Worm (Caenorhabditis elegans) whole organism, L4 larva: ENCODE data around the gene cec-8.

Source experiments
- F10B5.3 ChIP-seq: sonication (generic microtip); optimal IDR thresholded peaks from 2 replicates; lab custom pipeline; 2016; ENCODE audit warnings: mild to moderate bottlenecking, missing genetic modification characterization, missing compliant biosample characterization
- F26F4.8 ChIP-seq: fragments of 200-800 bp; sonication (Bioruptor generic); conservative IDR thresholded peaks from 2 replicates; pipeline ENCODE4 v1.3.6; 2022; ENCODE audit warnings: missing genetic modification characterization, missing compliant biosample characterization
- T20F7.1 ChIP-seq: fragments of 200-800 bp; sonication (Bioruptor generic); optimal IDR thresholded peaks from 2 replicates; lab custom pipeline; 2018; ENCODE audit warnings: mild to moderate bottlenecking, missing genetic modification characterization, missing compliant biosample characterization
- Y105C5A.15 ChIP-seq: fragments of 200-800 bp; sonication (Bioruptor generic); IDR thresholded peaks from 2 replicates; pipeline ENCODE4 v1.3.6; 2022; ENCODE audit warnings: missing genetic modification characterization, missing compliant biosample characterization
- Y75B8A.6 ChIP-seq: fragments of 200-800 bp; sonication (Bioruptor generic); IDR thresholded peaks from 2 replicates; pipeline ENCODE4 v1.3.6; 2022; ENCODE audit warnings: missing genetic modification reagents, missing genetic modification characterization, missing compliant biosample characterization
- ZK546.5 ChIP-seq, 2 experiments: sonication (generic microtip); optimal IDR thresholded peaks; 2 replicates each; lab custom pipeline; 2017; ENCODE audit warnings: missing biosample characterization in 2 of 2, missing genetic modification characterization in 2 of 2
- aha-1 ChIP-seq: fragments of 150-350 bp; peaks from one replicate; lab custom pipeline; 2014; ENCODE audit warnings: missing biosample characterization, missing genetic modification characterization
- aly-2 ChIP-seq: sonication (generic microtip); optimal IDR thresholded peaks from 2 replicates; lab custom pipeline; 2018; ENCODE audit warnings: missing biosample characterization, missing genetic modification characterization
- ama-1 ChIP-seq: fragments of 150-350 bp; optimal IDR thresholded peaks from 2 replicates; lab custom pipeline; 2014; ENCODE audit warnings: inconsistent platforms, mixed read lengths
- arid-1 ChIP-seq: fragments of 200-800 bp; sonication (Bioruptor generic); conservative IDR thresholded peaks from 2 replicates; pipeline ENCODE4 v1.3.6; 2022; ENCODE audit warnings: missing genetic modification reagents, missing genetic modification characterization, missing compliant biosample characterization
- ceh-32 ChIP-seq: sonication (generic microtip); optimal IDR thresholded peaks from 2 replicates; lab custom pipeline; 2016; ENCODE audit warnings: mild to moderate bottlenecking, missing genetic modification characterization, missing compliant biosample characterization; ENCODE audit not compliant: poor library complexity
- cey-2 ChIP-seq: sonication (generic microtip); optimal IDR thresholded peaks from 3 replicates; lab custom pipeline; 2017; ENCODE audit warnings: missing genetic modification characterization, mild to moderate bottlenecking, missing compliant biosample characterization, antibody characterized with exemption, borderline replicate concordance; ENCODE audit not compliant: insufficient read depth
- daf-16 ChIP-seq, 3 experiments: sonication (generic microtip); optimal IDR thresholded peaks; 2 replicates each; lab custom pipeline; 2016 to 2017; ENCODE audit warnings: missing genetic modification characterization in 3 of 3, missing genetic modification reagents in 3 of 3, mild to moderate bottlenecking in 2 of 3, missing compliant biosample characterization in 2 of 3, missing biosample characterization in 1 of 3, moderate library complexity in 1 of 3
- dmd-9 ChIP-seq: fragments of 200-800 bp; sonication (Bioruptor generic); IDR thresholded peaks from 2 replicates; pipeline ENCODE4 v1.3.6; 2022; ENCODE audit warnings: missing genetic modification reagents, missing genetic modification characterization, missing compliant biosample characterization
- dpl-1 ChIP-seq: fragments of 150-350 bp; optimal IDR thresholded peaks from 2 replicates; lab custom pipeline; 2014; ENCODE audit warnings: missing biosample characterization, missing genetic modification reagents, missing genetic modification characterization
- fkh-10 ChIP-seq: fragments of 150-350 bp; optimal IDR thresholded peaks from 2 replicates; lab custom pipeline; 2014; ENCODE audit warnings: missing biosample characterization, missing genetic modification reagents, missing genetic modification characterization
- hif-1 ChIP-seq, 2 experiments: sonication (generic microtip); optimal IDR thresholded peaks; 2 replicates each; lab custom pipeline; 2016 to 2017; ENCODE audit warnings: missing compliant biosample characterization in 2 of 2, missing genetic modification characterization in 2 of 2, missing genetic modification reagents in 2 of 2, missing genotype in 2 of 2, mild to moderate bottlenecking in 1 of 2
- lin-1 ChIP-seq: fragments of 200-800 bp; sonication (Bioruptor generic); IDR thresholded peaks from 2 replicates; pipeline ENCODE4 v1.3.6; 2022; ENCODE audit warnings: missing genetic modification reagents, missing genetic modification characterization, missing compliant biosample characterization
- lin-38 ChIP-seq: fragments of 200-800 bp; sonication (Bioruptor generic); IDR thresholded peaks from 2 replicates; pipeline ENCODE4 v1.3.6; 2022; ENCODE audit warnings: missing genetic modification reagents, missing genetic modification characterization, missing compliant biosample characterization
- mdl-1 ChIP-seq, 2 experiments: fragments of 150-350 bp in 1 of 2; sonication (generic microtip) in 1 of 2; optimal IDR thresholded peaks; 2 replicates each; lab custom pipeline; 2014 to 2017; ENCODE audit warnings: missing biosample characterization in 2 of 2, missing genetic modification characterization in 2 of 2
- mep-1 ChIP-seq: fragments of 150-350 bp; sonication (generic microtip); optimal IDR thresholded peaks from 3 replicates; lab custom pipeline; 2014; ENCODE audit warnings: missing biosample characterization, missing genetic modification characterization
- nhr-10 ChIP-seq: fragments of 150-350 bp; optimal IDR thresholded peaks from 2 replicates; lab custom pipeline; 2014; ENCODE audit warnings: missing biosample characterization, missing genetic modification characterization
- nhr-28 ChIP-seq: fragments of 150-350 bp; optimal IDR thresholded peaks from 2 replicates; lab custom pipeline; 2014; ENCODE audit warnings: missing biosample characterization, missing genetic modification characterization
- nhr-41 ChIP-seq: fragments of 200-800 bp; sonication (Bioruptor generic); IDR thresholded peaks from 2 replicates; pipeline ENCODE4 v1.3.6; 2022; ENCODE audit warnings: missing genetic modification reagents, missing genetic modification characterization, missing compliant biosample characterization
- nhr-77 ChIP-seq: fragments of 150-350 bp; optimal IDR thresholded peaks from 2 replicates; lab custom pipeline; 2014; ENCODE audit warnings: missing biosample characterization, missing genetic modification characterization
- pha-4 ChIP-seq, 2 experiments: fragments of 150-350 bp in 1 of 2; fragments of 200-800 bp in 1 of 2; sonication (Bioruptor generic) in 1 of 2; IDR thresholded peaks in 1 of 2; optimal IDR thresholded peaks in 1 of 2; 2 replicates each; pipeline versions ENCODE4 v1.3.6 to Lab custom; 2014 to 2022; ENCODE audit warnings: missing genetic modification characterization in 2 of 2, missing genetic modification reagents in 2 of 2, missing biosample characterization in 1 of 2, missing compliant biosample characterization in 1 of 2
- php-3 ChIP-seq: fragments of 200-800 bp; sonication (Bioruptor generic); IDR thresholded peaks from 2 replicates; pipeline ENCODE4 v1.3.6; 2022; ENCODE audit warnings: missing genetic modification reagents, missing genetic modification characterization, missing compliant biosample characterization
- pqm-1 ChIP-seq: sonication (generic microtip); optimal IDR thresholded peaks from 2 replicates; lab custom pipeline; 2017; ENCODE audit warnings: missing biosample characterization, missing genetic modification characterization
- rbr-2 ChIP-seq: sonication (generic microtip); optimal IDR thresholded peaks from 2 replicates; lab custom pipeline; 2016; ENCODE audit warnings: missing genotype, missing genetic modification characterization, missing compliant biosample characterization
- saeg-2 ChIP-seq: fragments of 200-800 bp; sonication (Bioruptor generic); IDR thresholded peaks from 2 replicates; pipeline ENCODE4 v1.3.6; 2022; ENCODE audit warnings: missing genetic modification reagents, missing genetic modification characterization, missing compliant biosample characterization
- sdz-12 ChIP-seq: fragments of 200-800 bp; sonication (Bioruptor generic); optimal IDR thresholded peaks from 2 replicates; lab custom pipeline; 2018; ENCODE audit warnings: mild to moderate bottlenecking, missing genetic modification characterization, missing compliant biosample characterization
- set-16 ChIP-seq: fragments of 200-800 bp; sonication (Bioruptor generic); IDR thresholded peaks from 2 replicates; pipeline ENCODE4 v1.3.6; 2022; ENCODE audit warnings: missing genetic modification reagents, missing genetic modification characterization, missing compliant biosample characterization
- snpc-4 ChIP-seq: fragments of 150-350 bp; optimal IDR thresholded peaks from 2 replicates; lab custom pipeline; 2014; ENCODE audit warnings: missing biosample characterization, missing genetic modification characterization
- spr-1 ChIP-seq: sonication (generic microtip); optimal IDR thresholded peaks from 2 replicates; lab custom pipeline; 2016; ENCODE audit warnings: mild to moderate bottlenecking, missing genetic modification characterization, missing compliant biosample characterization
- spr-3 ChIP-seq: fragments of 200-800 bp; sonication (Bioruptor generic); optimal IDR thresholded peaks from 2 replicates; lab custom pipeline; 2018; ENCODE audit warnings: mild to moderate bottlenecking, missing genetic modification characterization, missing compliant biosample characterization
- tag-97 ChIP-seq: fragments of 200-800 bp; sonication (Bioruptor generic); IDR thresholded peaks from 2 replicates; pipeline ENCODE4 v1.3.6; 2022; ENCODE audit warnings: missing genetic modification characterization, missing compliant biosample characterization
- unc-130 ChIP-seq: sonication (generic microtip); optimal IDR thresholded peaks from 2 replicates; lab custom pipeline; 2016; ENCODE audit warnings: missing genetic modification reagents, missing genetic modification characterization, missing compliant biosample characterization
- unc-39 ChIP-seq: sonication (generic microtip); optimal IDR thresholded peaks from 2 replicates; lab custom pipeline; 2017; ENCODE audit warnings: missing biosample characterization, missing genetic modification characterization
- unc-62 ChIP-seq, 3 experiments: fragments of 150-350 bp in 1 of 3; sonication (generic microtip); optimal IDR thresholded peaks in 2 of 3; peaks in 1 of 3; 1 replicate in 1 of 3; 2 replicates in 2 of 3; lab custom pipeline; 2014 to 2017; ENCODE audit warnings: missing biosample characterization in 3 of 3, missing genetic modification characterization in 3 of 3, missing genetic modification reagents in 3 of 3, missing genotype in 1 of 3
- vab-7 ChIP-seq: fragments of 200-800 bp; sonication (Bioruptor generic); IDR thresholded peaks from 2 replicates; pipeline ENCODE4 v1.3.6; 2022; ENCODE audit warnings: missing genetic modification reagents, missing genetic modification characterization, missing compliant biosample characterization
- zag-1 ChIP-seq: fragments of 150-350 bp; optimal IDR thresholded peaks from 2 replicates; lab custom pipeline; 2014; ENCODE audit warnings: missing biosample characterization, missing genetic modification characterization
- zfp-2 ChIP-seq: sonication (generic microtip); optimal IDR thresholded peaks from 2 replicates; lab custom pipeline; 2016; ENCODE audit warnings: mild to moderate bottlenecking, missing genetic modification characterization, missing compliant biosample characterization
- zip-2 ChIP-seq: fragments of 150-350 bp; optimal IDR thresholded peaks from 2 replicates; lab custom pipeline; 2014; ENCODE audit warnings: missing biosample characterization, missing genetic modification characterization
- ztf-7 ChIP-seq: fragments of 150-350 bp; optimal IDR thresholded peaks from 2 replicates; lab custom pipeline; 2014; ENCODE audit warnings: missing biosample characterization, missing genetic modification characterization

Gene cec-8

DNA sequence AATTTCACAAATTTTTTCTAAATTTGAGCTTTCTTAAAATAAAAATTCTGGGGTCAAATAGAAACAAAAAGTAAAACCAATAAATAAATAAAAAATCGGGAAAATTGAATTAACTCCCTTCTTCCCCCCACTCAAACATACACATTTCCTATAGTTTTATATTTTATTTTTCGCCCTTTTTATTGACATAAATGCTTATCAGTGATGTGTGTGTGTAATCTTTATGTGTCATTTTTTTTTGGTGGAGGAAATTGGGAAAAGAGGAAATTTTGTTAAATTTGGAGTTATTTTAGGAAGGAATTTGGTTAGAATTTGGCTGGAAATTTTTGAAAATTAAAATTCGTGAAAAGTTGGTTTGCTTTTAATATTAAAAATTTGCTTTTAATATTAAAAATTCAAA, 6.6 kb upstream of the cec-8 start:
- no peak for TF ChIP-seq Y75B8A.6 (GFP tag; lab: Robert Waterston, UW)
- no peak for TF ChIP-seq set-16 (GFP tag; lab: Robert Waterston, UW)
- no peak for TF ChIP-seq spr-1 (tag; lab: Kevin White, UChicago)
- TF ChIP-seq php-3 (GFP tag; lab: Robert Waterston, UW): no peak
- peak; percentile 53 for TF ChIP-seq nhr-28 (tag; lab: Kevin White, UChicago)
- TF ChIP-seq ama-1: no peak
- peak; percentile 44 for TF ChIP-seq aha-1
- no peak for TF ChIP-seq dpl-1 (GFP tag; lab: Kevin White, UChicago)
- TF ChIP-seq unc-130 (GFP tag; lab: Kevin White, UChicago): no peak
- TF ChIP-seq daf-16 (GFP tag; optimal IDR thresholded peaks at IDR 0.05; lab: Kevin White, UChicago): no peak
- TF ChIP-seq daf-16 (tag; optimal IDR thresholded peaks at IDR 0.05; lab: Kevin White, UChicago): peak; percentile 47
- TF ChIP-seq zip-2 (tag; lab: Kevin White, UChicago): no peak
- peak; percentile 27 for TF ChIP-seq pqm-1

DNA sequence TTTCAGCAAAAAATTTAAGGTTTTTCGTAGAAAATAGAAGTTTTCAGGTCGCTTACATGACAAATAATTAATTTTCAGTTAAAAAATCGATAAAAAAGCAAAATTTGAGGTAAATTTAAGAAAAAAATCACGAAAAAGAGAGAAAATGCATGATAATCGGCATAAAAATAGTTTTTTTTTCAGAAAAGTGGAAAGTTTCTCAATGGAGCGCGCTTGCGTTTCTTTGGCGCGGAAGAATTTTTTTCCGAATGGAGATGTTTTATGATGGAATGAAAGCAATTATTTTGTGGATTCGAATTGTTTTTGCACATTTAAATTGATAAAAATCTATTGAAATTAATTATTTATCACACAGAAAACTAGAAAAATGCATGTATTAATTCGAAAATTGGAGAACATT, 5.3 kb upstream of the cec-8 start:
- TF ChIP-seq lin-38 (peak; percentile 79), dpl-1 (GFP tag; lab: Kevin White, UChicago) (peak; percentile 44), pqm-1 (no peak), saeg-2 (GFP tag; lab: Robert Waterston, UW) (no peak), cey-2 (tag; lab: Kevin White, UChicago) (no peak), ZK546.5 (tag; optimal IDR thresholded peaks at IDR 0.05; lab: Kevin White, UChicago) (no peak), php-3 (GFP tag; lab: Robert Waterston, UW) (no peak), aly-2 (tag; lab: Kevin White, UChicago) (no peak)

DNA sequence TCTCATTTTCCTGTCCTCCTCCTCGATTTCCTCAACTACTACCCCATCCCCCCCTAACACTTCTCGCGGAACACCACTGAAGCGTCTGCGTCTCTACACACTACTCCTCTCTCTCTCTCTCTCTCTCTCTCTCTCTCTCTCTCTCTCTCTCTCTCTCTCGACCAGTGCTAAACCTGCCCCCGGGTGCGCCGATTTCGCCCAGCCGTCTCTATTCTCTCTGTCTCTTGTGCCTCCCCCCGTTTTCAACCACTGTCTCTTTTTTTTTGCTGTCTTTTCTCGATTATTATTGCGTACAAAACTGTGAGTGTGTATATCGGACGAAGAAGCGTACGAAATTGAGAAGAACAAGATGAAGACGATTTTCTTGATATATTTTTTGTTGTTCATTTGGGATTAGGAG, 3.9 kb downstream of the cec-8 start:
- TF ChIP-seq rbr-2 (tag; lab: Kevin White, UChicago) (peak; percentile 60), zfp-2 (tag; lab: Kevin White, UChicago) (no peak), ceh-32 (no peak), aly-2 (tag; lab: Kevin White, UChicago) (no peak), unc-130 (GFP tag; lab: Kevin White, UChicago) (no peak), php-3 (GFP tag; lab: Robert Waterston, UW) (0 out of 2 replicates have a peak, but pooled peaks have one; percentile 35), saeg-2 (GFP tag; lab: Robert Waterston, UW) (no peak), arid-1 (GFP tag; lab: Robert Waterston, UW) (peak; percentile 48; the same call in 1 of the 2 replicates), aha-1 (peak; percentile 82), mdl-1 (tag; optimal IDR thresholded peaks at IDR 0.05; lab: Kevin White, UChicago) (peak; percentile 37 to 55), zip-2 (tag; lab: Kevin White, UChicago) (no peak), mep-1 (tag; lab: Kevin White, UChicago) (peak; percentile 84), snpc-4 (tag; lab: Kevin White, UChicago) (no peak), pha-4 (GFP tag; IDR thresholded peaks at IDR 0.05; lab: Robert Waterston, UW) (peak; percentile 78; the same call in 1 of the 2 replicates), pha-4 (tag; optimal IDR thresholded peaks at IDR 0.05; lab: Kevin White, UChicago) (no peak), F26F4.8 (GFP tag; lab: Robert Waterston, UW) (no peak), sdz-12 (GFP tag; lab: Kevin White, UChicago) (no peak), tag-97 (GFP tag; lab: Robert Waterston, UW) (no peak), unc-39 (tag; lab: Kevin White, UChicago) (no peak), T20F7.1 (GFP tag; lab: Kevin White, UChicago) (no peak), lin-1 (GFP tag; lab: Robert Waterston, UW) (no peak), cey-2 (tag; lab: Kevin White, UChicago) (no peak), pqm-1 (no peak), nhr-77 (peak; percentile 24), ama-1 (no peak), vab-7 (GFP tag; lab: Robert Waterston, UW) (no peak), nhr-10 (peak; percentile 41), Y105C5A.15 (no peak), fkh-10 (no peak), hif-1 (tag; optimal IDR thresholded peaks at IDR 0.05; lab: Kevin White, UChicago) (peak in 1 of 2 experiments; percentile 50), dmd-9 (GFP tag; lab: Robert Waterston, UW) (no peak), unc-62 (GFP tag; optimal IDR thresholded peaks at IDR 0.05 in 1 of 2; lab: Kevin White, UChicago) (peak in 1 of 2 experiments; percentile 98), unc-62 (tag; optimal IDR thresholded peaks at IDR 0.05; lab: Kevin White, UChicago) (no peak), spr-3 (GFP tag; lab: Kevin White, UChicago) (peak; percentile 18), spr-1 (tag; lab: Kevin White, UChicago) (peak; percentile 60), F10B5.3 (tag; lab: Kevin White, UChicago) (no peak), nhr-41 (GFP tag; lab: Robert Waterston, UW) (peak; percentile 51; the same call in 1 of the 2 replicates), set-16 (GFP tag; lab: Robert Waterston, UW) (peak; percentile 92), ztf-7 (tag; lab: Kevin White, UChicago) (no peak), zag-1 (no peak)
